Worm (Caenorhabditis elegans) whole organism, L2 larva: ENCODE results near the gene mccc-1.

Source experiments
- R02D3.7 ChIP-seq: fragments of 150-350 bp; optimal IDR thresholded peaks from 2 replicates; lab custom pipeline; 2014; ENCODE audit warnings: missing biosample characterization, missing genetic modification characterization
- egl-27 ChIP-seq: sonication (generic microtip); optimal IDR thresholded peaks from 3 replicates; lab custom pipeline; 2017; ENCODE audit warnings: missing biosample characterization, missing genetic modification reagents, missing genetic modification characterization
- lsy-2 ChIP-seq, 2 experiments: fragments of 150-350 bp in 1 of 2; sonication (generic microtip) in 1 of 2; optimal IDR thresholded peaks; 2 replicates each; lab custom pipeline; 2014 to 2017; ENCODE audit warnings: missing biosample characterization in 2 of 2, missing genetic modification characterization in 2 of 2
- mdl-1 ChIP-seq, 2 experiments: fragments of 150-350 bp in 1 of 2; sonication (generic microtip) in 1 of 2; optimal IDR thresholded peaks; 2 replicates each; lab custom pipeline; 2017; ENCODE audit warnings: missing biosample characterization in 2 of 2, missing genetic modification characterization in 2 of 2
- nhr-77 ChIP-seq: fragments of 150-350 bp; optimal IDR thresholded peaks from 2 replicates; lab custom pipeline; 2014; ENCODE audit warnings: missing biosample characterization, missing genetic modification characterization
- skn-1 ChIP-seq: sonication (generic microtip); optimal IDR thresholded peaks from 2 replicates; lab custom pipeline; 2017; ENCODE audit warnings: missing biosample characterization, missing genetic modification characterization
- snpc-4 ChIP-seq: fragments of 150-350 bp; optimal IDR thresholded peaks from 2 replicates; lab custom pipeline; 2014; ENCODE audit warnings: missing biosample characterization, missing genetic modification characterization
- unc-39 ChIP-seq: fragments of 150-350 bp; optimal IDR thresholded peaks from 2 replicates; lab custom pipeline; 2014; ENCODE audit warnings: missing biosample characterization, missing genetic modification characterization

DNA sequence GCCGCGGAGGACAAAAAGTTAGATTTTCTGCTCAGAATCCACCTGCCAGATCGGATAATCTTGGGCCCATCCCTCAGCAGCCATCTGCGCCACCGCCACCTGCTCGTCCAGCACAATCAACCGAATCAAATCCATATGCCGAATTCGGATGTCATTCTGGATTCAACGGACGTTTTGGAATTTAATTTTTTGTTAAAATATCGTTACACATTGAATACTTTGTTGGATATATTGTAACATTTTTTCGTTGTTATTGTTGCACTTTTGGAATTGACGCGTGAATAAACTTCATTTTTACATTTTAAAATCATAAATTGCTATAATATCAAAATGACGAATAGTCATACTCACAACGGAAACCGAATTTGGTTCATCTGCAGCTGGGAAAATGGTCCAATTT is 49.2 kb downstream of the mccc-1 start, which contains the start of gene spe-29:
- TF ChIP-seq mdl-1 (tag; optimal IDR thresholded peaks at IDR 0.05; lab: Kevin White, UChicago) (no peak), unc-39 (tag; lab: Kevin White, UChicago) (no peak), egl-27 (tag; lab: Kevin White, UChicago) (no peak), snpc-4 (tag; lab: Kevin White, UChicago) (no peak), skn-1 (tag; lab: Kevin White, UChicago) (no peak), R02D3.7 (tag; lab: Kevin White, UChicago) (no peak), lsy-2 (tag; optimal IDR thresholded peaks at IDR 0.05; lab: Kevin White, UChicago) (no peak), nhr-77 (tag; lab: Kevin White, UChicago) (no peak)
